Worm (Caenorhabditis elegans): ENCODE data around the gene F21A3.3.

The F21A3.3 gene

ce11 chrV:15553869-15554268, 36.4 kb downstream of the F21A3.3 start (continued):
- no peak for TF ChIP-seq lir-3 (tag; optimal IDR thresholded peaks at IDR 0.05; ENCODE audit: poor library complexity)
- TF ChIP-seq lin-35 (GFP tag; optimal IDR thresholded peaks at IDR 0.05) = peak in 1 of 2 experiments; percentile 70
- TF ChIP-seq tbx-2 (tag; optimal IDR thresholded peaks at IDR 0.05) = no peak
- TF ChIP-seq mep-1 (tag; optimal IDR thresholded peaks at IDR 0.05) = peak; percentile 24
- no peak for TF ChIP-seq unc-130 (tag; optimal IDR thresholded peaks at IDR 0.05)
- TF ChIP-seq nhr-85 (tag) = no peak
- no peak for TF ChIP-seq ceh-88 (GFP tag; IDR thresholded peaks at IDR 0.05)
- no peak for TF ChIP-seq lin-13 (GFP tag; optimal IDR thresholded peaks at IDR 0.05)
- TF ChIP-seq C34B4.2 (tag; optimal IDR thresholded peaks at IDR 0.05) = no peak
- TF ChIP-seq nhr-76 (tag; optimal IDR thresholded peaks at IDR 0.05) = no peak
- no peak for TF ChIP-seq ceh-8 (GFP tag; optimal IDR thresholded peaks at IDR 0.05)
- peak; percentile 30 for TF ChIP-seq nhr-20 (tag; optimal IDR thresholded peaks at IDR 0.05)
- TF ChIP-seq ceh-63 (GFP tag; optimal IDR thresholded peaks at IDR 0.05) = no peak
- no peak for TF ChIP-seq lin-15B (tag; optimal IDR thresholded peaks at IDR 0.05)
- no peak for TF ChIP-seq zag-1 (tag; optimal IDR thresholded peaks at IDR 0.05)
- TF ChIP-seq unc-86 (tag; optimal IDR thresholded peaks at IDR 0.05) = no peak
- TF ChIP-seq mdl-1 (tag; optimal IDR thresholded peaks at IDR 0.05) = peak in 1 of 2 experiments; percentile 12
- TF ChIP-seq fkh-8 (tag; optimal IDR thresholded peaks at IDR 0.05) = peak; percentile 43
- TF ChIP-seq alr-1 (tag; optimal IDR thresholded peaks at IDR 0.05; ENCODE audit: borderline replicate concordance) = no peak
- TF ChIP-seq lin-39 (tag; optimal IDR thresholded peaks at IDR 0.05) = no peak
- TF ChIP-seq egl-27 (tag; optimal IDR thresholded peaks at IDR 0.05) = no peak
- TF ChIP-seq zip-4 (GFP tag; optimal IDR thresholded peaks at IDR 0.05) = no peak
- TF ChIP-seq grh-1 (GFP tag; IDR thresholded peaks at IDR 0.05) = no peak
- no peak for TF ChIP-seq fkh-4 (tag; optimal IDR thresholded peaks at IDR 0.05; ENCODE audit: borderline replicate concordance)
- TF ChIP-seq nhr-19 (GFP tag; conservative IDR thresholded peaks at IDR 0.05) = peak; percentile 45
- no peak for TF ChIP-seq nhr-84 (tag; optimal IDR thresholded peaks at IDR 0.05)

DNA sequence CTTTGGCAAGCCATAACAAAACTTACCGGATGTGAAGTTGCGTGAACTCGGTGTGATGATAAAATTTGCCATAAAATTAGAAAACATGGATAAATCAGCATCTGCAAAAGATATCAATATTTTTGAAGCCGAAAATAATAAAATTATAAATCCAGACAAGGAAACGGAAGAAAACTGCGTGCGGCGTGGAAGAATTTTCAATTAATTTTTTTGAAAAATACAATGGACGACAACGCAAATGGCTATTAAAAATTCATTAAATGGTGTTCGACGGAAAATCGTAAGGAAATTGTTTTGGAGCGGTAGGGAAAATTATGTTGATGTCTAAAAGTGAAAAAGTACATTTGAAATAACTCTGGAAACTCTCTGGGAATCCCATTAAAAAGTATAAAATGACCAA, 41.5 kb downstream of the F21A3.3 start, which contains the start of gene acr-18:
acr-18 (minus strand) TSS at position 101 of the 400 bp plus-strand sequence.
- TF ChIP-seq efl-1 (optimal IDR thresholded peaks at IDR 0.05) = no peak
- peak in 1 of 2 experiments; percentile 33 for TF ChIP-seq efl-1 (GFP tag; optimal IDR thresholded peaks at IDR 0.05 in 1 of 2)
- no peak for TF ChIP-seq sptf-1 (tag; optimal IDR thresholded peaks at IDR 0.05)

DNA sequence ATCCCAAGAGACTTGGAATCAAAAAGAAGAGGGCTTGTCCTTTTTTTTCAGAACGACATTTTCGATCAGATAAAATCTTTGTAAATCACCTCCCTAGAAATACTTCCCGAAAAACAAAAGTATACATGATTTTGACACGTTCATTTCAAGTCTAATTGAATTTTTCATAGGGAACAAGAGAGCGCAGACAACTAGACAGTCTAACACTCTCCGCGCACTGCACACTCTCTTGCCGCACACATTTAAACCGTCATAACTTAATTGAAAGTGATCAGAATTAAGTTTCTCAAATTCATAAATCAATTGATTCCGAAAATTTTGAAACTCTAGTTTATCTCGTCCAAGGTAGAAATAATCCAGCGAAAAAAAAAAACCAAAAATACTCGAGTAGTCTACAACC, 42.2 kb downstream of the F21A3.3 start:
- TF ChIP-seq lin-14 (GFP tag; optimal IDR thresholded peaks at IDR 0.05) (no peak), unc-130 (tag; optimal IDR thresholded peaks at IDR 0.05) (no peak), unc-98 (GFP tag; IDR thresholded peaks at IDR 0.05) (no peak), efl-1 (optimal IDR thresholded peaks at IDR 0.05) (no peak), efl-1 (GFP tag; optimal IDR thresholded peaks at IDR 0.05 in 1 of 2) (peak in 1 of 2 experiments; percentile 51), nhr-84 (tag; optimal IDR thresholded peaks at IDR 0.05) (no peak)

DNA sequence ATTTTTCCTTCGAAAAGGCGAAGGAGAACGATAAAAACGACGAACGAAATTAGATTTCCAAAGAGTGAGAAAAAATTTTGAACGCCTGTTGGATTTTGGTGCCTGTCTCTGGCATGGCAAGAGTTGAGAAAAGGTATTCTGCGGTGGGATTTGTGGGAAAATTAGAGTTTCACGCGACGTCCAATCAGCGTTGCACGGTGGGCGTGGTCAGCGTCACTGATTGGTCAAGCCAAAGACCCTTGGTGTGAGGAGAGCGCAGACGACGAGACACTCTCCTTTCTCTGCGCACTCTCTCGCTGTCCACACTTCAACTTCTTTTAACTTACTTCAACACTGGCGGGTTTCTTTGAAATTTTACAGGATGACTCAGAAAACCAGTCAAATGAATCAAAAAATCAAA, 45.0 kb downstream of the F21A3.3 start:
- TF ChIP-seq ztf-11 (tag; optimal IDR thresholded peaks at IDR 0.05) (no peak), hlh-4 (tag; optimal IDR thresholded peaks at IDR 0.05) (no peak), ceh-90 (tag; optimal IDR thresholded peaks at IDR 0.05) (no peak), Y116A8C.19 (tag; optimal IDR thresholded peaks at IDR 0.05; ENCODE audit: borderline replicate concordance) (no peak), dsc-1 (tag; optimal IDR thresholded peaks at IDR 0.05) (no peak), grh-1 (GFP tag; IDR thresholded peaks at IDR 0.05) (no peak), ces-1 (GFP tag; optimal IDR thresholded peaks at IDR 0.05) (no peak), mab-9 (GFP tag; IDR thresholded peaks at IDR 0.05) (no peak), nhr-90 (tag; optimal IDR thresholded peaks at IDR 0.05; ENCODE audit: poor library complexity) (no peak), lin-15B (tag; optimal IDR thresholded peaks at IDR 0.05) (no peak), vab-15 (tag; optimal IDR thresholded peaks at IDR 0.05) (no peak), nhr-85 (tag) (no peak), fkh-4 (tag; optimal IDR thresholded peaks at IDR 0.05; ENCODE audit: borderline replicate concordance) (no peak), ama-1 (optimal IDR thresholded peaks at IDR 0.05) (no peak), tlp-1 (tag; optimal IDR thresholded peaks at IDR 0.05) (no peak), irx-1 (tag; optimal IDR thresholded peaks at IDR 0.05) (no peak), lir-3 (tag; optimal IDR thresholded peaks at IDR 0.05; ENCODE audit: poor library complexity) (no peak)
